Fruit fly (Drosophila melanogaster) whole organism, embryonic: ENCODE results near the gene kat80.
A peak's percentile ranks its signal among the peaks of the same experiment; 100 is the strongest.

Experiments used
- Ada2b ChIP-seq: fragments of 200-800 bp; sonication (Bioruptor generic); IDR thresholded peaks from 2 replicates; pipeline ENCODE4 v1.3.6; 2022; ENCODE audit warnings: missing biosample characterization, missing genetic modification characterization
- CG10267 ChIP-seq: fragments of 200-800 bp; sonication (Bioruptor generic); optimal IDR thresholded peaks from 2 replicates; lab custom pipeline; 2018; ENCODE audit warnings: missing biosample characterization, mild to moderate bottlenecking, missing genetic modification characterization, moderate library complexity
- CG10431 ChIP-seq: fragments of 200-800 bp; sonication (Bioruptor generic); optimal IDR thresholded peaks from 3 replicates; lab custom pipeline; 2018; ENCODE audit warnings: missing biosample characterization, mild to moderate bottlenecking, missing genetic modification characterization
- CG12219 ChIP-seq: fragments of 200-800 bp; sonication (Bioruptor generic); optimal IDR thresholded peaks from 3 replicates; lab custom pipeline; 2018; ENCODE audit warnings: missing biosample characterization, mild to moderate bottlenecking, missing genetic modification characterization
- CG13775 ChIP-seq: fragments of 200-800 bp; sonication (Bioruptor generic); optimal IDR thresholded peaks from 3 replicates; lab custom pipeline; 2017; ENCODE audit warnings: missing biosample characterization, mild to moderate bottlenecking, missing genetic modification characterization
- CG14860 ChIP-seq: fragments of 200-800 bp; sonication (Bioruptor generic); IDR thresholded peaks from 3 replicates; pipeline ENCODE4 v1.3.6; 2022; ENCODE audit warnings: missing biosample characterization, missing genetic modification characterization; ENCODE audit not compliant: partially characterized antibody
- CG15514 ChIP-seq: fragments of 200-800 bp; sonication (Bioruptor generic); optimal IDR thresholded peaks from 3 replicates; lab custom pipeline; 2017; ENCODE audit warnings: missing biosample characterization, missing genetic modification characterization, mild to moderate bottlenecking, moderate library complexity, missing genetic modification reagents
- CG16813 ChIP-seq: fragments of 200-800 bp; sonication (Bioruptor generic); IDR thresholded peaks from 3 replicates; pipeline ENCODE4 v1.3.6; 2022; ENCODE audit warnings: missing biosample characterization, missing genetic modification characterization; ENCODE audit not compliant: partially characterized antibody
- CG1832 ChIP-seq: fragments of 200-800 bp; sonication (Bioruptor generic); optimal IDR thresholded peaks from 2 replicates; lab custom pipeline; 2017; ENCODE audit warnings: missing biosample characterization, mild to moderate bottlenecking, missing genetic modification characterization, inconsistent platforms
- CG2202 ChIP-seq: fragments of 200-800 bp; sonication (Bioruptor generic); optimal IDR thresholded peaks from 2 replicates; lab custom pipeline; 2018; ENCODE audit warnings: missing biosample characterization, mild to moderate bottlenecking, missing genetic modification characterization
- CG31224 ChIP-seq: fragments of 200-800 bp; sonication (Bioruptor generic); IDR thresholded peaks from 2 replicates; pipeline ENCODE4 v1.3.6; 2022; ENCODE audit warnings: missing biosample characterization, missing genetic modification characterization
- CG3838 ChIP-seq: fragments of 200-800 bp; sonication (Bioruptor generic); optimal IDR thresholded peaks from 3 replicates; lab custom pipeline; 2016; ENCODE audit warnings: missing biosample characterization, missing genetic modification characterization
- CG6683 ChIP-seq: fragments of 200-800 bp; sonication (Bioruptor generic); optimal IDR thresholded peaks from 2 replicates; lab custom pipeline; 2017; ENCODE audit warnings: missing biosample characterization, mild to moderate bottlenecking, missing genetic modification characterization, missing genetic modification reagents
- CG7786 ChIP-seq: fragments of 200-800 bp; sonication (Bioruptor generic); optimal IDR thresholded peaks from 2 replicates; lab custom pipeline; 2016; ENCODE audit warnings: missing biosample characterization, missing genetic modification characterization
- CG7928 ChIP-seq: fragments of 200-800 bp; sonication (Bioruptor generic); optimal IDR thresholded peaks from 2 replicates; lab custom pipeline; 2017; ENCODE audit warnings: missing biosample characterization, mild to moderate bottlenecking, missing genetic modification characterization
- CG8089 ChIP-seq: fragments of 200-800 bp; sonication (Bioruptor generic); optimal IDR thresholded peaks from 3 replicates; lab custom pipeline; 2016; ENCODE audit warnings: missing biosample characterization, missing genetic modification characterization
- CG9876 ChIP-seq: fragments of 200-800 bp; sonication (Bioruptor generic); optimal IDR thresholded peaks from 2 replicates; lab custom pipeline; 2016; ENCODE audit warnings: missing biosample characterization, missing genetic modification characterization
- Elba2 ChIP-seq: fragments of 200-800 bp; sonication (Bioruptor generic); optimal IDR thresholded peaks from 3 replicates; lab custom pipeline; 2016; ENCODE audit warnings: missing biosample characterization, missing genetic modification characterization
- GATAe ChIP-seq: fragments of 200-800 bp; sonication (Bioruptor generic); conservative IDR thresholded peaks from 2 replicates; pipeline ENCODE4 v1.3.6; 2022; ENCODE audit warnings: missing biosample characterization, missing genetic modification characterization
- Gsc ChIP-seq: fragments of 200-800 bp; sonication (Bioruptor generic); IDR thresholded peaks from 2 replicates; pipeline ENCODE4 v1.3.6; 2022; ENCODE audit warnings: missing biosample characterization, missing genetic modification characterization
- Lim3 ChIP-seq: fragments of 200-800 bp; sonication (Bioruptor generic); IDR thresholded peaks from 2 replicates; pipeline ENCODE4 v1.3.6; 2022; ENCODE audit warnings: missing biosample characterization, missing genetic modification characterization
- MESR4 ChIP-seq: fragments of 200-800 bp; sonication (Bioruptor generic); optimal IDR thresholded peaks from 2 replicates; lab custom pipeline; 2018; ENCODE audit warnings: missing biosample characterization, mild to moderate bottlenecking, missing genetic modification characterization, moderate library complexity
- Mes4 ChIP-seq: fragments of 200-800 bp; sonication (Bioruptor generic); optimal IDR thresholded peaks from 2 replicates; lab custom pipeline; 2016; ENCODE audit warnings: missing biosample characterization, missing genetic modification characterization
- Nf-YC ChIP-seq: fragments of 200-800 bp; optimal IDR thresholded peaks from 3 replicates; lab custom pipeline; 2019; ENCODE audit warnings: missing biosample characterization, mild to moderate bottlenecking, missing genetic modification characterization, moderate library complexity
- Spps ChIP-seq: fragments of 200-800 bp; sonication (Bioruptor generic); optimal IDR thresholded peaks from 2 replicates; lab custom pipeline; 2018; ENCODE audit warnings: missing biosample characterization, mild to moderate bottlenecking, missing genetic modification characterization
- bigmax ChIP-seq: fragments of 200-800 bp; sonication (Bioruptor generic); optimal IDR thresholded peaks from 2 replicates; lab custom pipeline; 2018; ENCODE audit warnings: missing biosample characterization, mild to moderate bottlenecking, missing genetic modification characterization
- chn ChIP-seq: fragments of 200-800 bp; sonication (Bioruptor generic); optimal IDR thresholded peaks from 2 replicates; lab custom pipeline; 2016; ENCODE audit warnings: missing biosample characterization, missing genetic modification characterization
- crc ChIP-seq: fragments of 200-800 bp; sonication (Bioruptor generic); optimal IDR thresholded peaks from 2 replicates; lab custom pipeline; 2016; ENCODE audit warnings: missing biosample characterization, missing genetic modification characterization
- cwo ChIP-seq: fragments of 200-800 bp; sonication (Bioruptor generic); optimal IDR thresholded peaks from 3 replicates; lab custom pipeline; 2017; ENCODE audit warnings: missing biosample characterization, missing genetic modification characterization, mild to moderate bottlenecking, moderate library complexity, missing genetic modification reagents
- exex ChIP-seq: fragments of 200-800 bp; sonication (Bioruptor generic); optimal IDR thresholded peaks from 4 replicates; lab custom pipeline; 2018; ENCODE audit warnings: missing biosample characterization, mild to moderate bottlenecking, missing genetic modification characterization, moderate library complexity
- gcm2 ChIP-seq: fragments of 200-800 bp; sonication (Bioruptor generic); optimal IDR thresholded peaks from 2 replicates; lab custom pipeline; 2016; ENCODE audit warnings: missing biosample characterization, missing genetic modification characterization
- grau ChIP-seq: fragments of 200-800 bp; optimal IDR thresholded peaks from 3 replicates; lab custom pipeline; 2019; ENCODE audit warnings: missing biosample characterization, mild to moderate bottlenecking, missing genetic modification characterization, moderate library complexity
- hbn ChIP-seq: fragments of 200-800 bp; sonication (Bioruptor generic); IDR thresholded peaks from 2 replicates; pipeline ENCODE4 v1.3.6; 2022; ENCODE audit warnings: missing biosample characterization, missing genetic modification characterization; ENCODE audit not compliant: partially characterized antibody
- hth ChIP-seq: fragments of >200 bp; optimal IDR thresholded peaks from 2 replicates; lab custom pipeline; 2017; ENCODE audit warnings: inconsistent platforms
- lmd ChIP-seq: fragments of 200-800 bp; sonication (Bioruptor generic); IDR thresholded peaks from 2 replicates; pipeline ENCODE4 v1.3.6; 2022; ENCODE audit warnings: missing biosample characterization, missing genetic modification characterization
- nom ChIP-seq: fragments of 200-800 bp; sonication (Bioruptor generic); optimal IDR thresholded peaks from 2 replicates; lab custom pipeline; 2017; ENCODE audit warnings: missing biosample characterization, missing genetic modification characterization, mild to moderate bottlenecking, moderate library complexity, missing genetic modification reagents
- phol ChIP-seq: fragments of 200-800 bp; sonication (Bioruptor generic); optimal IDR thresholded peaks from 3 replicates; lab custom pipeline; 2018; ENCODE audit warnings: missing biosample characterization, mild to moderate bottlenecking, missing genetic modification characterization, moderate library complexity
- pros ChIP-seq: fragments of 200-800 bp; sonication (Bioruptor generic); optimal IDR thresholded peaks from 3 replicates; lab custom pipeline; 2019; ENCODE audit warnings: missing biosample characterization, mild to moderate bottlenecking, missing genetic modification characterization, moderate library complexity
- pum ChIP-seq: fragments of 200-800 bp; sonication (Bioruptor generic); optimal IDR thresholded peaks from 2 replicates; lab custom pipeline; 2016; ENCODE audit warnings: missing biosample characterization, missing genetic modification characterization
- salm ChIP-seq: fragments of 200-800 bp; sonication (Bioruptor generic); optimal IDR thresholded peaks from 2 replicates; lab custom pipeline; 2018; ENCODE audit warnings: missing biosample characterization, mild to moderate bottlenecking, missing genetic modification characterization
- scrt ChIP-seq: fragments of 200-800 bp; sonication (Bioruptor generic); optimal IDR thresholded peaks from 2 replicates; lab custom pipeline; 2018; ENCODE audit warnings: missing biosample characterization, mild to moderate bottlenecking, missing genetic modification characterization, moderate library complexity
- shn ChIP-seq: fragments of 200-800 bp; sonication (Bioruptor generic); optimal IDR thresholded peaks from 3 replicates; lab custom pipeline; 2016; ENCODE audit warnings: missing biosample characterization, missing genetic modification characterization
- sima ChIP-seq: fragments of 200-800 bp; sonication (Bioruptor generic); optimal IDR thresholded peaks from 2 replicates; lab custom pipeline; 2016; ENCODE audit warnings: missing biosample characterization, missing genetic modification characterization
- stwl ChIP-seq: fragments of 200-800 bp; sonication (Bioruptor generic); optimal IDR thresholded peaks from 3 replicates; lab custom pipeline; 2018; ENCODE audit warnings: missing biosample characterization, mild to moderate bottlenecking, missing genetic modification characterization, moderate library complexity
- ttk ChIP-seq: fragments of 200-800 bp; sonication (Bioruptor generic); IDR thresholded peaks from 2 replicates; pipeline ENCODE4 v2.1.2; 2022; ENCODE audit warnings: missing biosample characterization, missing genetic modification characterization
- tx ChIP-seq: fragments of 200-800 bp; sonication (Bioruptor generic); optimal IDR thresholded peaks from 2 replicates; lab custom pipeline; 2016; ENCODE audit warnings: missing biosample characterization, missing genetic modification characterization
- unc-4 ChIP-seq: fragments of 200-800 bp; sonication (Bioruptor generic); IDR thresholded peaks from 2 replicates; pipeline ENCODE4 v1.3.6; 2022; ENCODE audit warnings: missing biosample characterization, missing genetic modification characterization; ENCODE audit not compliant: partially characterized antibody
- usp ChIP-seq: fragments of >200 bp; optimal IDR thresholded peaks from 2 replicates; lab custom pipeline; 2017; ENCODE audit warnings: missing biosample characterization, missing genetic modification characterization
- vfl ChIP-seq: fragments of 200-800 bp; sonication (Bioruptor generic); optimal IDR thresholded peaks from 2 replicates; lab custom pipeline; 2016; ENCODE audit warnings: missing biosample characterization, missing genetic modification characterization
- zen ChIP-seq: fragments of 200-800 bp; sonication (Bioruptor generic); optimal IDR thresholded peaks from 3 replicates; lab custom pipeline; 2018; ENCODE audit warnings: missing biosample characterization, mild to moderate bottlenecking, missing genetic modification characterization, moderate library complexity

kat80 gene

dm6 chrX:16279340-16279941 is 3.5 kb upstream of the kat80 start (continued):
- TF ChIP-seq crc (GFP tag; lab: Kevin White, UChicago) = peak; percentile 88
- peak; percentile 39 for TF ChIP-seq CG2202 (tag; lab: Kevin White, UChicago)
- peak; percentile 50 for TF ChIP-seq CG15514 (GFP tag; lab: Kevin White, UChicago)
- TF ChIP-seq CG10431 (GFP tag; lab: Kevin White, UChicago) = no peak
- no peak for TF ChIP-seq sima (GFP tag; lab: Kevin White, UChicago)
- peak; percentile 71 for TF ChIP-seq CG7786 (GFP tag; lab: Kevin White, UChicago)
- no peak for TF ChIP-seq hbn (GFP tag; lab: Robert Waterston, UW)
- no peak for TF ChIP-seq CG3838 (GFP tag; lab: Kevin White, UChicago)
- no peak for TF ChIP-seq Spps (tag; lab: Kevin White, UChicago)
- no peak for TF ChIP-seq MESR4 (GFP tag; lab: Kevin White, UChicago)
- TF ChIP-seq CG14860 = no peak
- peak; percentile 39 for TF ChIP-seq CG13775 (GFP tag; lab: Kevin White, UChicago)
- peak; percentile 58; the same call in 1 of the 2 replicates for TF ChIP-seq Lim3 (GFP tag; lab: Robert Waterston, UW)
- TF ChIP-seq cwo = peak; percentile 57
- TF ChIP-seq CG10267 (tag; lab: Kevin White, UChicago) = peak; percentile 17
- TF ChIP-seq unc-4 = no peak
- peak; percentile 60 for TF ChIP-seq CG31224 (GFP tag; lab: Robert Waterston, UW)
- TF ChIP-seq Ada2b = peak; percentile 85
- TF ChIP-seq Mes4 (GFP tag; lab: Kevin White, UChicago) = peak; percentile 42
- TF ChIP-seq usp = no peak
- peak; percentile 73 for TF ChIP-seq chn (GFP tag; lab: Kevin White, UChicago)
- TF ChIP-seq CG8089 (GFP tag; lab: Kevin White, UChicago) = peak; percentile 71
- TF ChIP-seq lmd (GFP tag; lab: Robert Waterston, UW) = peak; percentile 94
- peak; percentile 82 for TF ChIP-seq phol
- no peak for TF ChIP-seq exex (tag; lab: Kevin White, UChicago)
- TF ChIP-seq scrt = peak; percentile 60
- TF ChIP-seq CG12219 (GFP tag; lab: Kevin White, UChicago) = peak; percentile 68
- TF ChIP-seq stwl (tag; lab: Kevin White, UChicago) = no peak
- peak; percentile 56; the same call in 2 of the 3 replicates for TF ChIP-seq CG16813 (GFP tag; lab: Robert Waterston, UW)
- no peak for TF ChIP-seq CG7928 (GFP tag; lab: Kevin White, UChicago)
- peak; percentile 64 for TF ChIP-seq zen (tag; lab: Kevin White, UChicago)
- TF ChIP-seq Nf-YC (tag; lab: Kevin White, UChicago) = peak; percentile 25
- no peak for TF ChIP-seq Elba2 (GFP tag; lab: Kevin White, UChicago)
- TF ChIP-seq nom (GFP tag; lab: Kevin White, UChicago) = peak; percentile 75
- TF ChIP-seq tx (GFP tag; lab: Kevin White, UChicago) = peak; percentile 61
- peak; percentile 21 for TF ChIP-seq CG6683 (GFP tag; lab: Kevin White, UChicago)
- TF ChIP-seq gcm2 = peak; percentile 56
- peak; percentile 73 for TF ChIP-seq shn
- TF ChIP-seq ttk (GFP tag; lab: Robert Waterston, UW) = peak; percentile 90
- TF ChIP-seq pum (GFP tag; lab: Kevin White, UChicago) = peak; percentile 94
- TF ChIP-seq pros (GFP tag; lab: Kevin White, UChicago) = peak; percentile 19
- TF ChIP-seq grau (tag; lab: Kevin White, UChicago) = peak; percentile 73
- TF ChIP-seq CG9876 (GFP tag; lab: Kevin White, UChicago) = peak; percentile 78
- TF ChIP-seq salm (tag; lab: Kevin White, UChicago) = peak; percentile 50
- no peak for TF ChIP-seq hth
- no peak for TF ChIP-seq GATAe (GFP tag; lab: Robert Waterston, UW)
- TF ChIP-seq CG1832 (GFP tag; lab: Kevin White, UChicago) = no peak
- peak; percentile 56 for TF ChIP-seq vfl
- TF ChIP-seq bigmax (GFP tag; lab: Kevin White, UChicago) = no peak
- no peak; the same call in 1 of the 2 replicates for TF ChIP-seq Gsc (GFP tag; lab: Robert Waterston, UW)
